Fruit fly (Drosophila melanogaster): ENCODE results near the gene CG31717.

The CG31717 gene

DNA sequence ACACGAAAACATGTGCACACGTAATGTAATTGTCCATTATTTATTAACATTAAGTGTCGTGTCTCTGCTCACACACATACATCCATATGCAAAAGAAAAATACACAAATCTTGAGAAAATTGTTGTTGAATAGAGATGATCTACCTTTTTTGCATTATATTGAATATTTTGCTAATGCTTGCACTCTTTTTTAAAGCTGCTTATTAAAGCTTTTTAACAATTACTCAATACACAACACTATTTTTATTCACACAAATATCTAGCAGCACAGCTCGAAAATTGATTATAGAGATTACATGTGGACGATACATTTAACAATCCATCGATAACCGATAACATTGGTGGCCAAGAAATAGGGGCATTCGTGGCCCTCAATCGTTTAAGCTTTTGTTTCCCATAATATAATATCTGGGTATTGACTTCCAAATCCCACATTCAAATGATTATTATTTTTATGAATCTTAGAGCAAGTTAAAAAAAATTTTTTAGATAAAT lies 41.6 kb downstream of the CG31717 start, which contains the start of gene Ufd4 (continued):
- TF ChIP-seq dl (GFP tag; optimal IDR thresholded peaks at IDR 0.05; ENCODE audit: insufficient read depth in 1 of 2, partially characterized antibody in 2 of 2) (no peak), pan (optimal IDR thresholded peaks at IDR 0.05) (no peak), rgr (GFP tag; optimal IDR thresholded peaks at IDR 0.05) (no peak), psq (GFP tag; optimal IDR thresholded peaks at IDR 0.05) (no peak), CG9705 (GFP tag; optimal IDR thresholded peaks at IDR 0.05) (peak; percentile 32), HLH106 (tag; optimal IDR thresholded peaks at IDR 0.05) (no peak), OdsH (GFP tag; optimal IDR thresholded peaks at IDR 0.05) (peak; percentile 37), GATAd (GFP tag; optimal IDR thresholded peaks at IDR 0.05) (no peak), woc (GFP tag; optimal IDR thresholded peaks at IDR 0.05) (no peak), Hnf4 (GFP tag; optimal IDR thresholded peaks at IDR 0.05) (no peak), foxo (GFP tag; optimal IDR thresholded peaks at IDR 0.05) (no peak), lola (GFP tag; optimal IDR thresholded peaks at IDR 0.05) (no peak)

DNA sequence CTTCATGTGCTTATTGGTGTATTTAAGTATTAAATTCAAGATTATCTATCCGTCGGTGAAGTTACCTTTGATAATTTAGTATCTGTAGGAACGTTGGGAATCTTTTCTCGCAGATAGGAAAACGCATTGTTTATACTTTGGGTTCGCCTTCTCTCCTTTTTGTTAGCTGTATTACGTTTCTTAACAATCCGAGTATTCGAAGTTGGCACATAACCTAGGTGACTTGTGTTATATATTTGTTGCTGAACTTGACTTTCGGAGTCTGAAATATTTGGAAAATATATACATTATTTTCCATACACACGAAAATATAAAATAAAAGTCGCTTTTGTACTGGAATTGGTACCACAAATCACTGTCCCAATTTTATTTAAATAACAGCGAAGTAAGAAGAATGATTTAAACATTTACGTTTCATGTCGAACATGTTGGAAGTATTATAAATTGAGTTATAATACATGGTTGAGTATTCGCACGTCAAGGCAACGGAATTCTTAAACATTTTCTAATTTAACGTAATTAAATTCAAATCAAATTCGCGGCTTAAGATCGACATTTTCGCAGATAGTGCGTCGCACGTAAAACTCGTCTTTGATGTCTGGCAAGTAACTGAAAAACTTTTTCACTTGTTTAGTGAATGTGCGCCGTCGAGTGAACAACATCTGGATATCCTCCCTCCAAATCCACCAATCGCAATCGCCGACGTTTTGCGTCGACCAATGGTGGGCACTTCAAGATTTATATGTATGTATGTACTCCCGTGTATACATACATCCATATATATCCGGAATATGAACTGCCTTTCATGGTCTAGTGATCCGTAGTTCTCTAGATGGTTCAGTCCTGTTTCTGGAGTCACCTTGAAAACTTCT lies 44.5 kb downstream of the CG31717 start, which contains the start of gene Hand:
Gene Hand (minus strand): TSS at position 588 of the 872 bp plus-strand sequence.
- no peak for TF ChIP-seq dsf (GFP tag; optimal IDR thresholded peaks at IDR 0.05; ENCODE audit: borderline replicate concordance)
- no peak for TF ChIP-seq lola (GFP tag; optimal IDR thresholded peaks at IDR 0.05)
- TF ChIP-seq GATAd (GFP tag; optimal IDR thresholded peaks at IDR 0.05), result no peak
- TF ChIP-seq br (GFP tag; optimal IDR thresholded peaks at IDR 0.05), result no peak
- TF ChIP-seq CG32264 (GFP tag; optimal IDR thresholded peaks at IDR 0.05), result no peak
- TF ChIP-seq usp (GFP tag; optimal IDR thresholded peaks at IDR 0.05), result no peak
- TF ChIP-seq brk (GFP tag; optimal IDR thresholded peaks at IDR 0.05), result no peak
- TF ChIP-seq dl (GFP tag; optimal IDR thresholded peaks at IDR 0.05; ENCODE audit: insufficient read depth in 1 of 2, partially characterized antibody in 2 of 2), result no peak
- no peak for TF ChIP-seq Dif (GFP tag; optimal IDR thresholded peaks at IDR 0.05; ENCODE audit: partially characterized antibody)
- TF ChIP-seq Hnf4 (GFP tag; optimal IDR thresholded peaks at IDR 0.05), result no peak
- no peak for TF ChIP-seq ey (GFP tag; optimal IDR thresholded peaks at IDR 0.05)
- no peak for TF ChIP-seq woc (GFP tag; optimal IDR thresholded peaks at IDR 0.05)
- no peak for TF ChIP-seq Mio (GFP tag; optimal IDR thresholded peaks at IDR 0.05)
- no peak for TF ChIP-seq Hr83 (GFP tag; optimal IDR thresholded peaks at IDR 0.05; ENCODE audit: poor library complexity, severe bottlenecking)
- TF ChIP-seq Jra (GFP tag; optimal IDR thresholded peaks at IDR 0.05), result no peak
- TF ChIP-seq psq (GFP tag; optimal IDR thresholded peaks at IDR 0.05), result no peak
- TF ChIP-seq Dfd (GFP tag; optimal IDR thresholded peaks at IDR 0.05), result no peak
- TF ChIP-seq CG9705 (GFP tag; optimal IDR thresholded peaks at IDR 0.05), result no peak
- no peak for TF ChIP-seq rgr (GFP tag; optimal IDR thresholded peaks at IDR 0.05)

DNA sequence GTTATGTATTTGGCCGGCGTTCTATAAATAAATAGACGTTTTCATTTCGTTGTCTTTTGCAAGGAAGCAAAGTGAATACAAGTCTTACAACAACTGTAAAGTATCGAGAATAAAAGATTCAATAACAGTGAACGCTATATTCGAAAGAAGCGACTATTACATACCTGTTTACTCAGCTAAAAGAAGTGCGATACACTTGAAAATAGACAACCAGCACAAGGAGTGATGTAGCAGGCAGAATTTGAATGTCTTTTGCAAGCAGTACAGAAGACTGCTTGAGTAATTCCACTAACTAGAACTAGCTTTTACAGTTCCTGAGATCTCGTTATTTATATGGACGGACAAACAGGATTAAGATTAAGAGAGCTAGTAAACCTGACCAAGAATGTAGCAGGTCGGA lies 47.8 kb downstream of the CG31717 start:
- TF ChIP-seq Sp1 (GFP tag; optimal IDR thresholded peaks at IDR 0.05) (no peak), brk (GFP tag; optimal IDR thresholded peaks at IDR 0.05) (no peak), Vsx2 (GFP tag; optimal IDR thresholded peaks at IDR 0.05; ENCODE audit: partially characterized antibody) (no peak), dl (GFP tag; optimal IDR thresholded peaks at IDR 0.05; ENCODE audit: insufficient read depth in 1 of 2, partially characterized antibody in 2 of 2) (no peak), Dfd (GFP tag; optimal IDR thresholded peaks at IDR 0.05) (no peak), N (GFP tag; optimal IDR thresholded peaks at IDR 0.05) (peak; percentile 33), h (GFP tag; optimal IDR thresholded peaks at IDR 0.05) (no peak), Dif (GFP tag; optimal IDR thresholded peaks at IDR 0.05; ENCODE audit: partially characterized antibody) (peak; percentile 72), foxo (GFP tag; optimal IDR thresholded peaks at IDR 0.05) (no peak), CrebA (GFP tag; optimal IDR thresholded peaks at IDR 0.05; ENCODE audit: borderline replicate concordance) (no peak), sv (GFP tag; optimal IDR thresholded peaks at IDR 0.05) (no peak), HLH106 (tag; optimal IDR thresholded peaks at IDR 0.05) (no peak), jim (GFP tag; optimal IDR thresholded peaks at IDR 0.05) (no peak), pan (optimal IDR thresholded peaks at IDR 0.05) (no peak)

Data from whole organism, wandering third instar larva.